Fruit fly (Drosophila melanogaster) whole organism, prepupa: ENCODE data around the gene CG6126.

Experiments
- CG10669 ChIP-seq: fragments of 200-800 bp; sonication (Bioruptor generic); optimal IDR thresholded peaks from 3 replicates; lab custom pipeline; 2018; ENCODE audit warnings: missing biosample characterization, mild to moderate bottlenecking, missing genetic modification characterization, moderate library complexity
- CG11294 ChIP-seq: fragments of 200-800 bp; sonication (Bioruptor generic); IDR thresholded peaks from 2 replicates; pipeline ENCODE4 v1.3.6; 2022; ENCODE audit warnings: missing biosample characterization, missing genetic modification characterization
- CG11762 ChIP-seq: fragments of 200-800 bp; sonication (Bioruptor generic); optimal IDR thresholded peaks from 3 replicates; lab custom pipeline; 2016; ENCODE audit warnings: missing biosample characterization, missing genetic modification characterization; ENCODE audit not compliant: insufficient read depth
- CG15336 ChIP-seq: fragments of 200-800 bp; sonication (Bioruptor generic); IDR thresholded peaks from 2 replicates; pipeline ENCODE4 v1.3.6; 2022; ENCODE audit warnings: missing biosample characterization, missing genetic modification characterization
- CG1621 ChIP-seq: fragments of 200-800 bp; sonication (Bioruptor generic); optimal IDR thresholded peaks from 3 replicates; lab custom pipeline; 2018; ENCODE audit warnings: missing biosample characterization, mild to moderate bottlenecking, missing genetic modification characterization
- CG3032 ChIP-seq: fragments of 200-800 bp; optimal IDR thresholded peaks from 2 replicates; lab custom pipeline; 2019; ENCODE audit warnings: missing biosample characterization, mild to moderate bottlenecking, missing genetic modification characterization, moderate library complexity
- CG31627 ChIP-seq: fragments of 200-800 bp; sonication (Bioruptor generic); optimal IDR thresholded peaks from 3 replicates; lab custom pipeline; 2016; ENCODE audit warnings: missing biosample characterization, missing genetic modification characterization
- CG32006 ChIP-seq: fragments of 200-800 bp; sonication (Bioruptor generic); optimal IDR thresholded peaks from 3 replicates; lab custom pipeline; 2017; ENCODE audit warnings: missing biosample characterization, mild to moderate bottlenecking, missing genetic modification characterization
- CG34406 ChIP-seq: fragments of 200-800 bp; sonication (Bioruptor generic); optimal IDR thresholded peaks from 3 replicates; lab custom pipeline; 2016; ENCODE audit warnings: missing biosample characterization, missing genetic modification characterization
- CG3919 ChIP-seq: fragments of 200-800 bp; sonication (Bioruptor generic); optimal IDR thresholded peaks from 3 replicates; lab custom pipeline; 2016; ENCODE audit warnings: missing biosample characterization, missing genetic modification characterization
- CG6163 ChIP-seq: fragments of 200-800 bp; sonication (Bioruptor generic); IDR thresholded peaks from 3 replicates; pipeline ENCODE4 v1.3.6; 2022; ENCODE audit warnings: missing biosample characterization, missing genetic modification characterization
- CG6792 ChIP-seq: fragments of 200-800 bp; sonication (Bioruptor generic); optimal IDR thresholded peaks from 3 replicates; lab custom pipeline; 2016; ENCODE audit warnings: missing biosample characterization, missing genetic modification characterization
- CG6808 ChIP-seq: fragments of 200-800 bp; sonication (Bioruptor generic); optimal IDR thresholded peaks from 3 replicates; lab custom pipeline; 2017; ENCODE audit warnings: missing biosample characterization, missing genetic modification characterization, mild to moderate bottlenecking, moderate library complexity, missing genetic modification reagents
- CG6854 ChIP-seq: fragments of 200-800 bp; sonication (Bioruptor generic); optimal IDR thresholded peaks from 2 replicates; lab custom pipeline; 2017; ENCODE audit warnings: missing biosample characterization, mild to moderate bottlenecking, missing genetic modification characterization
- CG7368 ChIP-seq: fragments of 200-800 bp; sonication (Bioruptor generic); optimal IDR thresholded peaks from 3 replicates; lab custom pipeline; 2016; ENCODE audit warnings: missing biosample characterization, missing genetic modification characterization
- CG8119 ChIP-seq: fragments of 200-800 bp; sonication (Bioruptor generic); IDR thresholded peaks from 3 replicates; pipeline ENCODE4 v1.3.6; 2022; ENCODE audit warnings: missing biosample characterization, missing genetic modification characterization
- CG8319 ChIP-seq: fragments of 200-800 bp; sonication (Bioruptor generic); optimal IDR thresholded peaks from 3 replicates; lab custom pipeline; 2016; ENCODE audit warnings: missing biosample characterization, missing genetic modification characterization
- CG9139 ChIP-seq: fragments of 200-800 bp; sonication (Bioruptor generic); optimal IDR thresholded peaks from 3 replicates; lab custom pipeline; 2017; ENCODE audit warnings: missing biosample characterization, mild to moderate bottlenecking, missing genetic modification characterization
- Eip75B ChIP-seq: fragments of 200-800 bp; sonication (Bioruptor generic); optimal IDR thresholded peaks from 3 replicates; lab custom pipeline; 2016; ENCODE audit warnings: missing biosample characterization, missing genetic modification characterization
- Eip78C ChIP-seq: fragments of 200-800 bp; sonication (Bioruptor generic); peaks from one replicate; lab custom pipeline; 2016; ENCODE audit warnings: missing biosample characterization, missing genetic modification characterization
- Eip93F ChIP-seq: fragments of 200-800 bp; sonication (Bioruptor generic); optimal IDR thresholded peaks from 2 replicates; lab custom pipeline; 2016; ENCODE audit warnings: missing biosample characterization, mild to moderate bottlenecking, missing genetic modification characterization
- Ets21C ChIP-seq: fragments of 200-800 bp; sonication (Bioruptor generic); optimal IDR thresholded peaks from 3 replicates; lab custom pipeline; 2016; ENCODE audit warnings: missing biosample characterization, missing genetic modification characterization
- Ets96B ChIP-seq: fragments of 200-800 bp; optimal IDR thresholded peaks from 2 replicates; lab custom pipeline; 2019; ENCODE audit warnings: missing biosample characterization, mild to moderate bottlenecking, missing genetic modification characterization, moderate library complexity
- Hr39 ChIP-seq: fragments of 200-800 bp; sonication (Bioruptor generic); optimal IDR thresholded peaks from 2 replicates; lab custom pipeline; 2016; ENCODE audit warnings: missing biosample characterization, missing genetic modification characterization
- Hr4 ChIP-seq: fragments of 200-800 bp; sonication (Bioruptor generic); optimal IDR thresholded peaks from 3 replicates; lab custom pipeline; 2016; ENCODE audit warnings: missing biosample characterization, missing genetic modification characterization
- Lpt ChIP-seq: fragments of 200-800 bp; sonication (Bioruptor generic); optimal IDR thresholded peaks from 3 replicates; lab custom pipeline; 2016; ENCODE audit warnings: missing biosample characterization, missing genetic modification characterization
- Met ChIP-seq: fragments of 200-800 bp; sonication (Bioruptor generic); optimal IDR thresholded peaks from 3 replicates; lab custom pipeline; 2016; ENCODE audit warnings: missing biosample characterization, missing genetic modification characterization
- OdsH ChIP-seq: fragments of 200-800 bp; sonication (Bioruptor generic); optimal IDR thresholded peaks from 3 replicates; lab custom pipeline; 2016; ENCODE audit warnings: missing biosample characterization, missing genetic modification characterization
- Smox ChIP-seq: fragments of 200-800 bp; sonication (Bioruptor generic); optimal IDR thresholded peaks from 3 replicates; lab custom pipeline; 2016; ENCODE audit warnings: missing biosample characterization, missing genetic modification characterization
- Sox102F ChIP-seq: fragments of 200-800 bp; sonication (Bioruptor generic); optimal IDR thresholded peaks from 2 replicates; lab custom pipeline; 2016; ENCODE audit warnings: missing biosample characterization, mild to moderate bottlenecking, missing genetic modification characterization
- Sox14 ChIP-seq: fragments of 200-800 bp; sonication (Bioruptor generic); optimal IDR thresholded peaks from 3 replicates; lab custom pipeline; 2016; ENCODE audit warnings: missing biosample characterization, missing genetic modification characterization
- Sox15 ChIP-seq: fragments of 200-800 bp; sonication (Bioruptor generic); optimal IDR thresholded peaks from 3 replicates; lab custom pipeline; 2016; ENCODE audit warnings: missing biosample characterization, missing genetic modification characterization
- achi ChIP-seq: fragments of 200-800 bp; sonication (Bioruptor generic); optimal IDR thresholded peaks from 3 replicates; lab custom pipeline; 2016; ENCODE audit warnings: missing biosample characterization, missing genetic modification characterization
- cyc ChIP-seq: fragments of 200-800 bp; sonication (Bioruptor generic); optimal IDR thresholded peaks from 3 replicates; lab custom pipeline; 2016; ENCODE audit warnings: missing biosample characterization, missing genetic modification characterization
- dac ChIP-seq: fragments of 200-800 bp; sonication (Bioruptor generic); optimal IDR thresholded peaks from 2 replicates; lab custom pipeline; 2017; ENCODE audit warnings: missing biosample characterization, mild to moderate bottlenecking, missing genetic modification characterization
- dsx ChIP-seq: fragments of 200-800 bp; optimal IDR thresholded peaks from 3 replicates; lab custom pipeline; 2019; ENCODE audit warnings: missing biosample characterization, mild to moderate bottlenecking, missing genetic modification characterization, moderate library complexity; ENCODE audit not compliant: poor library complexity, severe bottlenecking
- eg ChIP-seq: fragments of 200-800 bp; sonication (Bioruptor generic); IDR thresholded peaks from 3 replicates; pipeline ENCODE4 v1.3.6; 2022; ENCODE audit warnings: missing biosample characterization, missing genetic modification characterization
- esn ChIP-seq: fragments of 200-800 bp; sonication (Bioruptor generic); optimal IDR thresholded peaks from 2 replicates; lab custom pipeline; 2016; ENCODE audit warnings: missing biosample characterization, mild to moderate bottlenecking, missing genetic modification characterization, moderate library complexity
- net ChIP-seq: fragments of 200-800 bp; sonication (Bioruptor generic); optimal IDR thresholded peaks from 3 replicates; lab custom pipeline; 2016; ENCODE audit warnings: missing biosample characterization, missing genetic modification characterization
- salr ChIP-seq, 2 experiments: fragments of 200-800 bp; sonication (Bioruptor generic); optimal IDR thresholded peaks; 3 replicates each; lab custom pipeline; 2016 to 2018; ENCODE audit warnings: missing biosample characterization in 2 of 2, missing genetic modification characterization in 2 of 2, mild to moderate bottlenecking in 1 of 2
- ss ChIP-seq, 2 experiments: fragments of 200-800 bp; sonication (Bioruptor generic); optimal IDR thresholded peaks; 2 replicates in 1 of 2; 3 replicates in 1 of 2; lab custom pipeline; 2017 to 2018; ENCODE audit warnings: mild to moderate bottlenecking in 2 of 2, missing biosample characterization in 2 of 2, missing genetic modification characterization in 2 of 2, moderate library complexity in 1 of 2
- svp ChIP-seq: fragments of 200-800 bp; sonication (Bioruptor generic); peaks from one replicate; lab custom pipeline; 2016; ENCODE audit warnings: missing biosample characterization, missing genetic modification characterization
- topi ChIP-seq: fragments of 200-800 bp; sonication (Bioruptor generic); optimal IDR thresholded peaks from 3 replicates; lab custom pipeline; 2016; ENCODE audit warnings: missing biosample characterization, missing genetic modification characterization
- vri ChIP-seq: fragments of 200-800 bp; sonication (Bioruptor generic); optimal IDR thresholded peaks from 3 replicates; lab custom pipeline; 2016; ENCODE audit warnings: missing biosample characterization, mild to moderate bottlenecking, missing genetic modification characterization

Gene CG6126

dm6 chr3R:16213792-16214473 is 11.1 kb upstream of the CG6126 start (continued):
- no peak for TF ChIP-seq eg (GFP tag; lab: Robert Waterston, UW)
- no peak for TF ChIP-seq CG8319 (GFP tag; lab: Kevin White, UChicago)
- TF ChIP-seq net = no peak
- no peak for TF ChIP-seq dsx (GFP tag; lab: Kevin White, UChicago)
- TF ChIP-seq svp (GFP tag; lab: Kevin White, UChicago) = peak; percentile 36
- TF ChIP-seq CG11294 = no peak
- no peak for TF ChIP-seq Met (GFP tag; lab: Kevin White, UChicago)
- no peak for TF ChIP-seq Smox (GFP tag; lab: Kevin White, UChicago)
- no peak for TF ChIP-seq CG1621
- TF ChIP-seq Hr4 (GFP tag; lab: Kevin White, UChicago) = no peak
- no peak for TF ChIP-seq Lpt (GFP tag; lab: Kevin White, UChicago)
- TF ChIP-seq Eip75B (GFP tag; lab: Kevin White, UChicago) = no peak
- TF ChIP-seq ss (GFP tag; optimal IDR thresholded peaks at IDR 0.05; lab: Kevin White, UChicago) = no peak
- TF ChIP-seq Sox102F (GFP tag; lab: Kevin White, UChicago) = no peak
- TF ChIP-seq CG31627 (GFP tag; lab: Kevin White, UChicago) = no peak
- no peak for TF ChIP-seq Ets21C (GFP tag; lab: Kevin White, UChicago)

DNA sequence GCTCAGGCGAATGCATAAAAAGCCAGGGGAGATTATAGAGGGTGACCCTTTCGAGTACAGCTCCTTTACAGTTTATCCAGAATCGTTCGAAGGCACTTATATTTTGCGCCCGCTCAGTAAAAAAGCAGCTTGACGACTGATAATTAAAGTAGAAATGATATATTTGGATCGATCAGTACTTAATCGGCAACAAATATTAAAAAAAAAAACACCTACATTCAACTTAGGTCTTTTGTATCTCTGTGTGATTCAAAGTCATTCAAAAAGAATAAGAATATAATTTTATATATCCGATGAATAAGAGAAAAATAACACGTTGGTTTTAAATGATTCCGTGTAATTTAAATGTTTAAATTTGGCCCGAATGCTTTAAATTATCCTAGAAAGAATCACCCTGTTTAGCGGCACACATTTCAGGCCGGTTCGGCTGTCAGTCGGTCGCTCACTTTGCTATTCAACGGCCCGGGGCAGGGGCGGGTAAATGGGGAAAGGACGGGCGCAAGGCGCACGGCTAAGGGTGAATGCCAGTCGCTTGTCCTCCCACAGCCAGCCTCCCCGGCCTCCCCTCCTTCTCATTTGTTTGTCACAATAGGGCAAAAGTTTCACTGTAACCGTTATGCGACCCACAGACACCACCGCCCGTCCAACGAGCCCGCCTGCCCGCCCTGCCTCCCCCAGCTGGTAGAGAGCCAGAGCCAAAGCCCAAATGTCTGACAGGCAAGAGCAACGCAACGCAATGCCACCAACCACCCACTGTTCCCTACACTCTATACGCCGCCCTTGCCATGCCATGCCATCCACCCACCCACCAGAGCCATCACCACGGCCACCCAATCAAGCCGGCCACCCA is 10.2 kb upstream of the CG6126 start:
- TF ChIP-seq Ets96B (peak; percentile 49), CG15336 (GFP tag; lab: Robert Waterston, UW) (peak; percentile 19), net (peak; percentile 31), Smox (GFP tag; lab: Kevin White, UChicago) (peak; percentile 36), CG7368 (GFP tag; lab: Kevin White, UChicago) (peak; percentile 80), CG6808 (GFP tag; lab: Kevin White, UChicago) (peak; percentile 78), Hr4 (GFP tag; lab: Kevin White, UChicago) (peak; percentile 35), CG3032 (tag; lab: Kevin White, UChicago) (peak; percentile 44), OdsH (GFP tag; lab: Kevin White, UChicago) (peak; percentile 21), Sox102F (GFP tag; lab: Kevin White, UChicago) (no peak), ss (GFP tag; optimal IDR thresholded peaks at IDR 0.05; lab: Kevin White, UChicago) (peak in 1 of 2 experiments; percentile 28), CG1621 (no peak), CG3919 (GFP tag; lab: Kevin White, UChicago) (peak; percentile 71), CG10669 (GFP tag; lab: Kevin White, UChicago) (peak; percentile 70), CG9139 (GFP tag; lab: Kevin White, UChicago) (no peak), Sox14 (no peak), salr (GFP tag; optimal IDR thresholded peaks at IDR 0.05; lab: Kevin White, UChicago) (peak in 1 of 2 experiments; percentile 39), Sox15 (GFP tag; lab: Kevin White, UChicago) (no peak), Hr39 (GFP tag; lab: Kevin White, UChicago) (no peak), achi (GFP tag; lab: Kevin White, UChicago) (peak; percentile 14), Lpt (GFP tag; lab: Kevin White, UChicago) (peak; percentile 28), CG6163 (GFP tag; lab: Robert Waterston, UW) (no peak; the same call in 2 of the 3 replicates), CG6854 (GFP tag; lab: Kevin White, UChicago) (no peak), Eip78C (GFP tag; lab: Kevin White, UChicago) (peak; percentile 89), Ets21C (GFP tag; lab: Kevin White, UChicago) (no peak), topi (GFP tag; lab: Kevin White, UChicago) (peak; percentile 42), svp (GFP tag; lab: Kevin White, UChicago) (peak; percentile 45), CG11294 (no peak), Met (GFP tag; lab: Kevin White, UChicago) (peak; percentile 68), CG6792 (GFP tag; lab: Kevin White, UChicago) (peak; percentile 41), CG32006 (peak; percentile 49), vri (GFP tag; lab: Kevin White, UChicago) (no peak), esn (GFP tag; lab: Kevin White, UChicago) (peak; percentile 52), CG34406 (GFP tag; lab: Kevin White, UChicago) (peak; percentile 27), CG8119 (GFP tag; lab: Robert Waterston, UW) (peak; percentile 26; the same call in 1 of the 3 replicates), cyc (GFP tag; lab: Kevin White, UChicago) (peak; percentile 43), dac (GFP tag; lab: Kevin White, UChicago) (no peak), CG8319 (GFP tag; lab: Kevin White, UChicago) (no peak), CG11762 (GFP tag; lab: Kevin White, UChicago) (peak; percentile 24), Eip93F (GFP tag; lab: Kevin White, UChicago) (no peak), CG31627 (GFP tag; lab: Kevin White, UChicago) (no peak)
